Worm (Caenorhabditis elegans): ENCODE measurements around the gene Y43F8B.20.

Y43F8B.20 gene

ce11 chrV:19521351-19522278, 28.0 kb downstream of the Y43F8B.20 start:
- TF ChIP-seq unc-62 (GFP tag; optimal IDR thresholded peaks at IDR 0.05) (no peak), fkh-2 (tag; optimal IDR thresholded peaks at IDR 0.05) (no peak), fkh-10 (GFP tag; optimal IDR thresholded peaks at IDR 0.05) (no peak), elt-2 (tag; optimal IDR thresholded peaks at IDR 0.05) (peak; percentile 17), nhr-25 (tag; optimal IDR thresholded peaks at IDR 0.05) (peak; percentile 23), hmg-11 (tag; optimal IDR thresholded peaks at IDR 0.05) (no peak), unc-39 (tag; optimal IDR thresholded peaks at IDR 0.05) (no peak), egl-27 (tag; optimal IDR thresholded peaks at IDR 0.05) (no peak), nhr-43 (tag; optimal IDR thresholded peaks at IDR 0.05; ENCODE audit: poor library complexity, severe bottlenecking) (peak; percentile 45), lin-39 (tag; optimal IDR thresholded peaks at IDR 0.05) (peak; percentile 51), elt-1 (tag; optimal IDR thresholded peaks at IDR 0.05) (no peak), nfya-1 (tag; optimal IDR thresholded peaks at IDR 0.05; ENCODE audit: insufficient read depth) (peak; percentile 59), lin-15B (tag; optimal IDR thresholded peaks at IDR 0.05) (no peak), fos-1 (tag; optimal IDR thresholded peaks at IDR 0.05) (no peak), nhr-76 (tag; optimal IDR thresholded peaks at IDR 0.05) (no peak), ceh-16 (tag; optimal IDR thresholded peaks at IDR 0.05) (no peak), ama-1 (optimal IDR thresholded peaks at IDR 0.05) (peak; percentile 59), daf-12 (tag; optimal IDR thresholded peaks at IDR 0.05) (no peak)

ce11 chrV:19520597-19521322, 28.8 kb downstream of the Y43F8B.20 start:
- TF ChIP-seq tbx-2 (tag; optimal IDR thresholded peaks at IDR 0.05) = no peak
- TF ChIP-seq mml-1 (tag; optimal IDR thresholded peaks at IDR 0.05) = no peak
- peak; percentile 94 for TF ChIP-seq ama-1 (optimal IDR thresholded peaks at IDR 0.05)
- peak; percentile 84 for TF ChIP-seq nhr-25 (tag; optimal IDR thresholded peaks at IDR 0.05)
- no peak for TF ChIP-seq nfya-1 (tag; optimal IDR thresholded peaks at IDR 0.05; ENCODE audit: insufficient read depth)

ce11 chrV:19520130-19520529, 29.5 kb downstream of the Y43F8B.20 start:
- peak; percentile 94 for TF ChIP-seq nhr-25 (tag; optimal IDR thresholded peaks at IDR 0.05)
- no peak for TF ChIP-seq mdl-1 (tag; optimal IDR thresholded peaks at IDR 0.05)
- TF ChIP-seq nfya-1 (tag; optimal IDR thresholded peaks at IDR 0.05; ENCODE audit: insufficient read depth) = peak; percentile 73
- no peak for TF ChIP-seq fos-1 (tag; optimal IDR thresholded peaks at IDR 0.05)
- peak; percentile 97 for TF ChIP-seq ama-1 (optimal IDR thresholded peaks at IDR 0.05)
- TF ChIP-seq unc-62 (GFP tag; optimal IDR thresholded peaks at IDR 0.05) = no peak
- TF ChIP-seq nhr-43 (tag; optimal IDR thresholded peaks at IDR 0.05; ENCODE audit: poor library complexity, severe bottlenecking) = peak; percentile 54
- TF ChIP-seq ztf-4 (tag; optimal IDR thresholded peaks at IDR 0.05) = peak; percentile 73
- TF ChIP-seq pha-4 (tag; optimal IDR thresholded peaks at IDR 0.05) = no peak

DNA sequence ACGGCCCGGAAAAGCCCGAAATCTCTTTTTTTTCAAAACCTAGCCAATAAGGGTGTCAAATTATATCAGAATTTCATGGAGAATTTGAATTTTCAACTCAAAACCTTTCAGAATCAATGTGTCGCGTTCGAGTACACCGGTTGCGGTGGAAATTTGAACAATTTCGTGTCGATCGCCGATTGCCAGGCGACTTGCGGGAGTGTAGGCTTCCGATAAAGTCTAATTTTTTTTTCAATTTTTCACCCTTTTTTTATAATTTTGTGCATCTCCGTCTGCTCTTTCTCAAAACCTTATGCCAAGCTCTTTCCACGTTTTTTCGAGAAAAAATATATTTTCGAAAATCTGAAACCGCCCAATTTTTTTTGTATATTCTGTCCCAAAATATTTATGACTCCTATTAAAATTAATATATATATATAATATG, 30.1 kb downstream of the Y43F8B.20 start:
- TF ChIP-seq lsy-12 (tag; optimal IDR thresholded peaks at IDR 0.05) (peak; percentile 50), tbx-2 (tag; optimal IDR thresholded peaks at IDR 0.05) (peak; percentile 84), nhr-25 (tag; optimal IDR thresholded peaks at IDR 0.05) (peak; percentile 71), elt-2 (tag; optimal IDR thresholded peaks at IDR 0.05) (peak; percentile 11), nhr-23 (tag; optimal IDR thresholded peaks at IDR 0.05) (peak; percentile 23), nhr-237 (tag; optimal IDR thresholded peaks at IDR 0.05) (no peak), ceh-28 (tag; optimal IDR thresholded peaks at IDR 0.05) (no peak), nhr-43 (tag; optimal IDR thresholded peaks at IDR 0.05; ENCODE audit: poor library complexity, severe bottlenecking) (peak; percentile 65), ztf-4 (tag; optimal IDR thresholded peaks at IDR 0.05) (peak; percentile 66), unc-39 (tag; optimal IDR thresholded peaks at IDR 0.05) (no peak), ama-1 (optimal IDR thresholded peaks at IDR 0.05) (peak; percentile 97)

DNA sequence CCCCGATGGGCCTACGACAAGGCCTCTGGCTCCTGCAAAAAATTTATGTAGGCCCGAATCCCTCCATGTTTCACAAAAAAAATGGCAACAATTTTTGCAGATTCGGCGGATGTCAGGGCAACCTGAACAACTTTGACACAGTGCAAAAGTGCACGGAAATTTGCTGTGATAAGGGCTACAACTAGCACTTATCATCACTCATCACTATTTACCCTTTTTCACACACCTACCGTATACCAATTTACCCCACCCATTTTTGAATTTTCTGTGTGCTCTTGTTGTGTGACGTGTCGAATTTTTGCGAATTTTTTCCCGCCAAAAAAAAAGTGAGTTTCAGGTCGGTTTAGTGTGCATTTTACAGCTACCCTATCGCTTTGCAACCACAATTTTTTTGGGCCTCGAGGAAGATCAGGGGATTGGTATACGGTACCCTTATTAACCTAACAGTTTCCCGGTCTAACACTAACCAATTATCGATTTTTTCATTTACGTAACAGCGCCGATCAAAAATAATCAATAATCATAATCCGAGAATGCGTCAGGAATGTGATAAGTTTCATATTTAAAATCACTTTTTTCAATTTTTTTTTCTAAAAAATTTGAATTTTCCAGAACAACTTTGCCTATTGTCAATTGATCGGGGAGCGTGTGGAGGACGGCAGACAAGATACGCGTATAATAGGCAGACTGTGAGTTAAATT, 31.0 kb downstream of the Y43F8B.20 start:
- TF ChIP-seq nhr-12 (tag; optimal IDR thresholded peaks at IDR 0.05) (no peak), nhr-11 (tag; optimal IDR thresholded peaks at IDR 0.05) (no peak), elt-2 (tag; optimal IDR thresholded peaks at IDR 0.05) (peak; percentile 29), nhr-28 (tag; optimal IDR thresholded peaks at IDR 0.05) (no peak), fkh-2 (tag; optimal IDR thresholded peaks at IDR 0.05) (no peak), skn-1 (tag; optimal IDR thresholded peaks at IDR 0.05) (no peak), pqm-1 (tag; optimal IDR thresholded peaks at IDR 0.05) (peak; percentile 4), jun-1 (tag; optimal IDR thresholded peaks at IDR 0.05) (no peak), snpc-4 (tag; optimal IDR thresholded peaks at IDR 0.05) (no peak)

Measured in whole organism, L3 larva.